Worm (Caenorhabditis elegans) whole organism, L4/young adult: ENCODE data around the gene acr-5.

Source experiments
- W03F9.2 ChIP-seq: fragments of 150-350 bp; optimal IDR thresholded peaks from 2 replicates; lab custom pipeline; 2014; ENCODE audit warnings: missing biosample characterization, missing genetic modification characterization
- dao-5 ChIP-seq: sonication (generic microtip); optimal IDR thresholded peaks from 2 replicates; lab custom pipeline; 2016; ENCODE audit warnings: missing genotype, missing genetic modification characterization, moderate library complexity, missing compliant biosample characterization
- him-1 ChIP-seq: sonication (generic microtip); optimal IDR thresholded peaks from 2 replicates; lab custom pipeline; 2016; ENCODE audit warnings: missing genotype, missing genetic modification reagents, missing genetic modification characterization, missing compliant biosample characterization

Gene acr-5

DNA sequence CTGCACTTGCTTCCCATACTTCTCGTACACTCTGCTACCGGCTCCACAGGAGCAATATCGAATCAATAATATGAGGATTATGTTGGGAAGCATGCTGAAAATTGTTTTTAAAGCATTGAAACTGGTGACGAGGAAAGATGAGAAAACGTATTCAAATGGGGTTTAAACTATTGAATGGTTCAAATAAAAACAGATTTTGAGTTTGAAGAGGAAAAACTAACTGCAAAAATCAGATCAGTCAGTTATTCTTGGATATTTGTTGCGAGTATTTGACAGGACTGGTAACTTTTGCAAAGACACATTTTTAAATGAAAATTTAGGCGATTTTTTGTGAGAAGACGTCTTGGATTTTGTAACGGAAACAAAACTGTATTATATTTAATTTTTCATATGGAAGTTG lies at the start of gene acr-5:
Gene acr-5, minus strand, starts transcription at position 101 of the 400 bp plus-strand sequence.
- TF ChIP-seq him-1 (tag; lab: Kevin White, UChicago): no peak
- TF ChIP-seq W03F9.2 (tag; lab: Kevin White, UChicago): no peak
- TF ChIP-seq dao-5 (tag; lab: Kevin White, UChicago): no peak

DNA sequence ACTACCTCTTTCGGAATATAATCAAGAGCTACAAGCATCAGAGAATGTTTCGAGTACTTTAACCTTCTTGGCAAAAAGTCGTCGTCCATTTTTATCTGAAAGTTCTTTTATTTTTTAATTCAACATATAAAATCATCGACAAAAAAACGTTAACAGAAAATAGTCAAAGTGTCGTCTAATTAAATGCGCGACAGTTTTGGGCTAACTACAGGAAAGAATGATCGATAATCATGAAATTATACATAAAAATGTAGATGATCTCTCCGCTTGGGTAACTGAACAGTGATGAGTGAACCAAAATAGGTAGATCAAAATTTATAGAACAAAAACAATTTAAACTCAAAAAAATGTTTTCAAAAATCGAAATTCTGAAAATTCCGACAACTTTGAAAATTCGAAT lies 43.9 kb upstream of the acr-5 start, which contains the start of gene C09E7.8:
Gene C09E7.8, minus strand, starts transcription at position 101 of the 400 bp plus-strand sequence.
- TF ChIP-seq W03F9.2 (tag; lab: Kevin White, UChicago) (no peak), him-1 (tag; lab: Kevin White, UChicago) (no peak), dao-5 (tag; lab: Kevin White, UChicago) (no peak)

DNA sequence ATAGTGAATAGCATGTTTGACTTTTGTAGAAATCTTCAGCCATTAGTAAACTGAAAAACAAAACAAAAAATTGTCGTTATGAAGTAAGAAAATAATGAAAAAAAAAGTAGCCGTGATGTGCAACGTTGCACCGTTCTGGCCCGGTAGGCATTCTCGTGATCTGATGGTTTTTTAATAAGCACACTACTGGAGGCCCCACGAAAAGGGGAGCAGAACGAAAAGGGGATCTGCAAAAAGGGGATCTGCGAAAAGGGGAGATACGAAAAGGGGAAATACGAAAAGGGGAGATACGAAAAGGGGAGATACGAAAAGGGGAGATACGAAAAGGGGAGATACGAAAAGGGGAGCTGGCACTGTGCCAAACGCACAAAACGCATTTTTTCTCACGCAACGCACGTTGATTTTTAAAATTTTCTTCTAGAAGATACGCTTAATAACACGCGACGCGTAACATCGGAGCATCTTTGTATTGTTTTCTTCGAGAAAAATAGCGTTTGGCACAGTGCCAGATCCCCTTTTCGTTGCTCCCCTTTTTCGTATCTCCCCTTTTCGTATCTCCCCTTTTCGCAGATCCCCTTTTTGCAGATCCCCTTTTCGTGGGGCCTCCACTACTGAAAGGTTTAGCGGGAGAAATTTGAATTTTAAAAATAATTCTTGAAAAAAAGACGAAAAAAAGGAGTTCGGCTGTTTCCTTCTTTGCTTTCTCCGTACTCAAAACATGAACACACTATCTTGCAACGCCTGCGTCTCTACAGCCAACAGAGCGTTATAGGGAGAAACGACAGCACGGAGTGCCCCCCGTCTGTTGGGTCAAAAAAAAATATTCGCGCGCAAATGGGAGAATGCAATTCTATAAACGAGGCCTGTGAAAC lies 36.9 kb upstream of the acr-5 start, which contains the start of gene C09E7.7:
Gene C09E7.7, minus strand, starts transcription at position 57 of the 872 bp plus-strand sequence.
- TF ChIP-seq him-1 (tag; lab: Kevin White, UChicago): peak; percentile 59

DNA sequence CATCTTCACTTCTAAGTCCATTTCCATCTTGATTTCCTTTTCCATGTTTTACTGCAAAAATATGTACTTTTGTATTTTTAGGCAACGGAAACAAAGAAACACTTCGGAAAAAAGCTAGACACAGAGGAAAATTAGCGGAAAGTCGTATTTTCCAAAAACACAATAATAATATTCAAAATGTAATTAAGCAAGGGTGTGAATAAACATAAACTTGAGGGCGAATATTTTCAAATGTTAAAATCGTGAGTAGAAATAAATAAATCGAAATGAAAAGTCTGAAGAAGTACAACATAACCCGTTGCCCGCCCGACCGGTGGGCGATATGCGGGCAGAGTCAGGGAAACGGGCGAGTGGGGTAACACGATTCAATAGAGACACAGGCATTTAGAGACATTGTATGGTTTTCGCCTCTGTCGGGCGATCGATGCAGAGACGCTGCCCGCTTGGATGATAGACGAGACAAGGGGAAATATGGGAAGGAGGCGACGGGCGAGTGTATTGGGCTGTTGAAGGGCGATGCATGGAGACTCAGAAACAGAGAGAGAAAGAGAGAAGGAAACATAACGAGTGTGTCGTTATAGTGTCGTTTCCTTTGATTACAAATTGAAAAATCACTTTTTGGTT lies 22.5 kb upstream of the acr-5 start, which contains the start of gene C09E7.4:
Gene C09E7.4, minus strand, starts transcription at position 51 of the 624 bp plus-strand sequence.
- no peak for TF ChIP-seq him-1 (tag; lab: Kevin White, UChicago)

DNA sequence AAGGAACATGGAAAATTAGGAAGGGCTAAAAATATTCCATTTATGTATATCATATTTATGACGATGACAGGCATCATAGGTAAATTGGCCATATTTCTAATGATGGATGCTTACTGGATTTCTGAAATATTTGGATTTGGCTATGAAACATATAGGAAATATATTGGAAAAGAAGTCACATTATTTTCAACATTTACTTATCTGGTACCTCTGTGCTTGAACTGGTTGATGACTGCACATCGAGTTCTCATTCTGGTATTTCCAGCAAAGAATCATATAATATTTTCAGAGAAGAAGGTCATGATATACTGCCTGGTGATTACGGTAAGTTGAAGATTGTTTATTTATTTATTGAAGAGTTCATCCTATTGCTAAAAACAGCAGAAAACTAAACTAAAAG lies 18.1 kb upstream of the acr-5 start, which contains the start of gene srxa-5:
Gene srxa-5, plus strand, starts transcription at position 301 of the 400 bp plus-strand sequence.
- no peak for TF ChIP-seq W03F9.2 (tag; lab: Kevin White, UChicago)

DNA sequence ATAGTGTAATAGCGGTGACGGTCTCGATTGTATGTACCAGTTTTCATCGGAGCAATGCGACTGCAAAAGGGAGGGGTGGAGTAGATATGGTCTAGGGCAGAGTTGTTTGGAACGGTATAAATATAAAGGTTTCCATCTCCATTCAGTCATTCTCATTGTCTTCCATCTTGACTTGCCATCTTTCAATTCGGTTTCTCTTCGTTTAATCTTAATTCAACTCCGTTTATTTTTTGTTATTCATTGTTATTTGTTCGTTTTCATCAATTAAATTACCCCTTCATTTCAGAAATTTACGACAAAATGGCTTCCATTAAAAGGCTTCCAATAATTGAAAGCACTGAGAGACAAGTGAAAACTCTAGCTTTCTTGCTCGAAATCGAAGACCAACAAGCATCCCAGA lies 16.5 kb upstream of the acr-5 start, which contains the start of gene C09E7.11:
Gene C09E7.11, plus strand, starts transcription at position 301 of the 400 bp plus-strand sequence.
- TF ChIP-seq dao-5 (tag; lab: Kevin White, UChicago) (no peak), him-1 (tag; lab: Kevin White, UChicago) (no peak), W03F9.2 (tag; lab: Kevin White, UChicago) (no peak)

DNA sequence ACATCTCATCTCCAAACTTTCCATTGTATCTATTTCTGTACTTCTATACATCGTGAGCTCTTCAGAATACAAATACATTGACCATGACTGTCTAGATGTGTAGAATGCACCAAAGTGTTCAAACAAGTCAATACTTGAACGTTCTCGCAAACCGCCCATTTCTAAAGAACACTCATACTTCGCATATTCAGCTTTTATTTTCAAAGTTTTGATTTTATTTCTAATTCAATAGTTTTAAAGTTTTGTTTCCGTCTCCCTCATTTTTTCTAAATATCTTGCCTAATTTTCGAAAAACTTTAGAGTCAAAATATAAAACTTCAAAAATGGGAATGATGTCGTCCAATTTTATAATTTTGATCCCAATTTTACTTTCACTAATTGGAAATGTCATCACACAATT lies 13.3 kb upstream of the acr-5 start, which contains the start of gene pqn-10:
Gene pqn-10, plus strand, starts transcription at position 301 of the 400 bp plus-strand sequence.
- TF ChIP-seq dao-5 (tag; lab: Kevin White, UChicago) (no peak), W03F9.2 (tag; lab: Kevin White, UChicago) (no peak), him-1 (tag; lab: Kevin White, UChicago) (no peak)

DNA sequence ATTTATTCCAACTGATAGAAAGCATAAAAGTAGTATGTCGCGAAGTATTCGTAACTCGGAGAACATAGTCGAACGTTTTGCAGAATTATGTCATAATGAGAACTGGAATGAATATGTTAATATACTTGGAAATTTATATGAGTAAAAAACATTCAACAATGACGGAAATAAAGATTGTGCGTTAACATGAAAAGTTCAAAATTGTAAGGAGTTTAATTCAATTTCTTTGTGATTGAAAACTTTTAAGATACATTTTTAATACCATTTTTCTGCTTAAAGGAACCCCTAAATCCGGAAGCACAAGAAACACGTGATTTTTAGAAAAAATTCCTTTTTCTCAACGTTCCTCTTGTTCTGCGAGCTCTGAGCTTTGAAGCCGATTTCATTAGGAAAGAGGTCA lies 11.0 kb upstream of the acr-5 start, which contains the start of gene oig-1:
Gene oig-1, minus strand, starts transcription at position 101 of the 400 bp plus-strand sequence.
- TF ChIP-seq him-1 (tag; lab: Kevin White, UChicago) (no peak), dao-5 (tag; lab: Kevin White, UChicago) (no peak), W03F9.2 (tag; lab: Kevin White, UChicago) (no peak)

DNA sequence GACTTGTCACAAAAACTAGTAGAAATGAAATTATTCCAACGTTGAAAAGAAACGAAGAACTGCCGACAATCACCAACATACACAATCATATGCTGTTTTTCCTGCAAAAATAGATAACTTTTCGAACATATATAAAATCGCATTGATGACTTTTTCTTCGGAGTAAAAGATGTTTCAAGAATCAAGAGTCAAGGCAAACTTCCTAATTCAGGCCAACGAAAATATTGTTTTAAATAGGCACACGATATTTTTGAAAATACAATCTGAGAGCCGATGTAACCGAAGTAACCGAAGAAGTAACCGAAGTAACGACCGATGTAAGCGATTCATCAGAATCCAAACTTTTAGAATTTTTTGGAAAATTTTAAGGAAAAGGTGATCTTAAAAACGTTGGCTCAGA lies 5.4 kb upstream of the acr-5 start, which contains the start of gene C09E7.10:
Gene C09E7.10, minus strand, starts transcription at position 101 of the 400 bp plus-strand sequence.
- TF ChIP-seq dao-5 (tag; lab: Kevin White, UChicago): no peak
- no peak for TF ChIP-seq W03F9.2 (tag; lab: Kevin White, UChicago)
- no peak for TF ChIP-seq him-1 (tag; lab: Kevin White, UChicago)

DNA sequence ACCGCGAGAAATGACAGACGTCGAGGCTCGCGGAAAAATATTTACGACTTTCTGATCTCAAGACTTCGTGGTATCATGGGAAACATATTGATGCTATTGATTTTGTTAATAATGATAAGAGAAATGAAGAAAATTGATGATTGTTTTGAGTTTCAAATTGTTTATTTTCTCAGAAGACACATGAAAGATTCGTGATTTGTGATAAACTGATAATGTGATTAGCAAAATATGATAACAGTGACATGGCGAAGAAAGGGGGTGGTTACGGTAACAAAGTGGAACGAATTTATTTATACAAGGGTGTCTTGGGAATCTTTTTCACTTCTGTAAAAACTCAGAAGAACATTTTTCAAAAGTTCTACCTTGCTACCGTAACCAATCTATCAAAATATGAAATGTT lies 5.3 kb downstream of the acr-5 start:
- TF ChIP-seq W03F9.2 (tag; lab: Kevin White, UChicago) (no peak), dao-5 (tag; lab: Kevin White, UChicago) (no peak), him-1 (tag; lab: Kevin White, UChicago) (no peak)

DNA sequence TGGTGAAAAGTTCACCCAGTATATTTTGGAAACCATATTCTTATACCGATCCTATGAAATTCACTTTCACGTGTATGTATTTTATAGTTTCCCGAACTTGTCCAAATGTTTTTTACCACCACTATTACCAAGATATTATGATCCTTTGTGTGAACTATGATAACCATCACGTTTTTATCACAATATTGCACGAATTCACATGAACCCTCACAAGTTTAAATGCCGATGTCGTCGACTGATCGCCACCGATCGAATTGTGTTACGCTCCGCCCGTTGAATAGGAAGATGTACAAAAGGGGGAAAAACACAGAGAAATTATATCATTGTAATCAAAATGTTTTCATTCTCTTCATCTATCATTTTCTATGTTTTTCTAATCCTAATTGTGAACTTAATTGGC lies 6.2 kb downstream of the acr-5 start:
- TF ChIP-seq dao-5 (tag; lab: Kevin White, UChicago) (no peak), him-1 (tag; lab: Kevin White, UChicago) (no peak), W03F9.2 (tag; lab: Kevin White, UChicago) (no peak)

DNA sequence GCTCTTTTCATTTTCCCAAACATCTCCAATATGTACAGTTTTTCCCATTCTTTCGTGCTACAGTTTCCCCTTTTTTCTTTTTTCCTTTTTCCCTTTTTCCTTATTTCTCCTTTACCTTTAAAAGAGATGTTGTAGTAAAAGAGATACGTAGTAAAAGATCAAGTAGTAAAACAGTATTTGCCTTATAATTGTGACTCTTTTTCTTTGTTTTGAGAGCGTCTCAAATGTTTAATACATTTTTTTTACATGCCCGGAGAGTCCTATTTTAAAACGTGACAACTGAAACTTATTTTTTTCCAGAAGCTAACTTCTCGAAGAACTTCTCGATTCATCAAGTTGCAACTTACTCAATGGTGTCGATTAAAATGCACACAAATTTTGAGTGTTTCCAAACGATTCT lies 6.7 kb downstream of the acr-5 start, which contains the start of gene F23F12.12:
Gene F23F12.12, plus strand, starts transcription at position 301 of the 400 bp plus-strand sequence.
- TF ChIP-seq dao-5 (tag; lab: Kevin White, UChicago): no peak
- no peak for TF ChIP-seq W03F9.2 (tag; lab: Kevin White, UChicago)

DNA sequence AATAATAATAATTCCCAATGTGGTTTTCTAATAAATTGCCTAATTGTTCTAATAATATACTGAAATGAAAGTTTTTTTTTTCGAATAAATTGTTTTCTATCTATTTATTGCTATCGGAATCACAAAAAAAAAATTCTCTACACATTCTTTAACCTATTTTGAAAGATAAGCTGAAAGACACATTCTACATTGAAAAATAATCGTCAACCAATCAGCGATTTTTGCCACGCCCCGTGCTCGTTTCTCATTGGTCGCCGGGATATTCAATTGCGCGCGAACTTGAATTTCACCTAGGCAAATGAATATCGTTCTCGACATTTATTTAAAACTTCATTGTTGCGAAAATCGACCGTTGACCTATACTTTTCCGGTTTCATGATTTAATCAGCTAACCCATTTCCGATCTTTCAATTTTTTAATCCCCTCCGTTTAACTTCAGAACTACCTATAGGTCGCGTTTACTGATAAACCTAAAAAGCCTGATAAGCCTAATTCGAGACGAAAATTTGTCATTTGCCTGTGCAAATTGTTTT lies 14.5 kb downstream of the acr-5 start, which contains the start of gene F23F12.3:
Gene F23F12.3, plus strand, starts transcription at position 483 of the 533 bp plus-strand sequence.
- TF ChIP-seq him-1 (tag; lab: Kevin White, UChicago) (no peak), dao-5 (tag; lab: Kevin White, UChicago) (no peak), W03F9.2 (tag; lab: Kevin White, UChicago) (no peak)
